Worm (Caenorhabditis elegans) whole organism, early embryonic: ENCODE data around the gene C29A12.6.

Experiments used
- ama-1 ChIP-seq: fragments of 150-350 bp; optimal IDR thresholded peaks from 2 replicates; lab custom pipeline; 2014
- flt-1 ChIP-seq: fragments of 200-800 bp; sonication (Bioruptor generic); IDR thresholded peaks from 2 replicates; pipeline ENCODE4 v1.3.6; 2022; ENCODE audit warnings: missing genetic modification characterization, missing compliant biosample characterization

DNA sequence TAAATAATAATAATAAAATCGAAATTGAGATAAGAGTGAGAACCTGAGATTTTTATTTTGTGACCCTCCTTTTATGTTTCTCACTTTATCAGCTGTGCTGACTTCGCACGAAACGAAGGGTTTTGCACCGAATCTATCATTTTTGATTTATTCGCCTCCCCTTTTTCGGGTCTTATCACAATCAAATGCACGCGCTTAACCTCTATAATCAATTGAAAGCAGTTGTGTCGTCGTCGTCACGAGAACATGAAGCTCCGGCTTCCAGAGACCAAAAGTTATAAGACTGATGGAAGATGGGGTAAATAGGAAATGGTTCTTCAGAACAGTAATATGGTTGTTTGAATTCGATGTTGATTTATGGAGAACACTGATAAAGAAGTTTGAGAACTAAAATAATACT, 45.8 kb upstream of the C29A12.6 start, which contains the start of gene D1054.18:
- TF ChIP-seq flt-1 (GFP tag; lab: Robert Waterston, UW) (no peak), ama-1 (no peak)
